Fruit fly (Drosophila melanogaster): ENCODE results near the gene RhoGAP16F.

The RhoGAP16F gene

DNA sequence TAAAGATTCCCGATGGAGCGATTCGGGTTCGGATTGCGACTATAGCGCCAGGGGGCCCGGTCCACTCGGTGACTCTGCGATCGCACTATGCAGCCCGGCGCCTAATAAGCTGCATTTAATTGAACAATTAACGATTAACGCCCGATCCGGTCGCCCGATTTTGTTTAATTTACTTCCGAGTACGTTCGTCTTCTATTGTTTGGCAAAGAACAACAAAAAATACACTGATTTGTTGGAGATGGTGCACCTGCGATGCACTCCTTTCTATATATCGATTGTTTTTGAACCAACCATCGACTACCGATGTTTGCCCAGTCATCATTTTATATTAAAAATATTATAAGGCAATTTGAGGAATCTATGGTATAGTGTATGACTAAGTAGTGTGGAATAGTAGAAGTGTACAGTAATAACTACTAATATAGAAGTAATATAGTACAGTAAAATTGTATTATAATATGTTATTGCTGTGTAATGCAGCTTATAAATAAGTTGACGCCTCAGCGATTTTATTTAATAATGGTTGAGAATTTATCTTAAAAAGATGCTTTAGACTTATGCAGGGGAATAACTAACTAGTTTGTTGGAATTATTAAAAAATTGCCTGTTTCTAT is 8.3 kb downstream of the RhoGAP16F start, which contains the start of gene Mvb12 (continued):
- TF ChIP-seq CG33557 (GFP tag; optimal IDR thresholded peaks at IDR 0.05) (peak; percentile 52), CG2875 (GFP tag; optimal IDR thresholded peaks at IDR 0.05) (no peak), ab (GFP tag; optimal IDR thresholded peaks at IDR 0.05) (no peak), CG31365 (tag; optimal IDR thresholded peaks at IDR 0.05) (no peak), CG2116 (GFP tag; optimal IDR thresholded peaks at IDR 0.05) (peak; percentile 11), wek (GFP tag; optimal IDR thresholded peaks at IDR 0.05) (peak; percentile 30), CG4424 (GFP tag; optimal IDR thresholded peaks at IDR 0.05) (no peak), CG16863 (GFP tag; optimal IDR thresholded peaks at IDR 0.05) (no peak), Meics (GFP tag; optimal IDR thresholded peaks at IDR 0.05) (no peak), CG42726 (GFP tag; IDR thresholded peaks at IDR 0.05; ENCODE audit: partially characterized antibody) (peak; percentile 58; the same call in 1 of the 2 replicates), CG4404 (GFP tag; IDR thresholded peaks at IDR 0.05) (no peak), Hand (GFP tag; optimal IDR thresholded peaks at IDR 0.05) (no peak), eyg (GFP tag; optimal IDR thresholded peaks at IDR 0.05) (no peak), NFAT (GFP tag; IDR thresholded peaks at IDR 0.05) (no peak), H2.0 (GFP tag; IDR thresholded peaks at IDR 0.05) (no peak), CG12769 (tag; optimal IDR thresholded peaks at IDR 0.05) (peak; percentile 85), dmrt11E (tag; optimal IDR thresholded peaks at IDR 0.05) (peak; percentile 20), Dref (GFP tag; IDR thresholded peaks at IDR 0.05) (peak; percentile 65), CG30431 (GFP tag; optimal IDR thresholded peaks at IDR 0.05) (no peak), CG3065 (GFP tag; optimal IDR thresholded peaks at IDR 0.05) (no peak), sens (GFP tag) (peak; percentile 77), CG32532 (GFP tag; IDR thresholded peaks at IDR 0.05) (0 out of 2 replicates have a peak, but pooled peaks have one; percentile 12), Nf-YB (GFP tag; optimal IDR thresholded peaks at IDR 0.05) (no peak), CG15514 (GFP tag; optimal IDR thresholded peaks at IDR 0.05) (peak; percentile 33), kni (GFP tag; optimal IDR thresholded peaks at IDR 0.05) (peak; percentile 24), Rfx (GFP tag; IDR thresholded peaks at IDR 0.05) (0 out of 2 replicates have a peak, but pooled peaks have one; percentile 19), MESR4 (GFP tag; optimal IDR thresholded peaks at IDR 0.05) (peak; percentile 54), CG4360 (GFP tag; IDR thresholded peaks at IDR 0.05) (peak; percentile 54; the same call in 1 of the 2 replicates), Med (GFP tag) (peak; percentile 76), zen2 (GFP tag; IDR thresholded peaks at IDR 0.05; ENCODE audit: partially characterized antibody) (0 out of 3 replicates have a peak, but pooled peaks have one; percentile 29), ERR (GFP tag; optimal IDR thresholded peaks at IDR 0.05) (no peak), CG18011 (GFP tag; optimal IDR thresholded peaks at IDR 0.05) (no peak), HLH4C (GFP tag; IDR thresholded peaks at IDR 0.05; ENCODE audit: partially characterized antibody) (peak; percentile 41; the same call in 2 of the 3 replicates), CG12299 (tag; optimal IDR thresholded peaks at IDR 0.05) (peak; percentile 3), CG9797 (GFP tag; optimal IDR thresholded peaks at IDR 0.05) (no peak), CG18599 (GFP tag; optimal IDR thresholded peaks at IDR 0.05) (no peak), wdn (GFP tag; IDR thresholded peaks at IDR 0.05) (no peak), CG9437 (GFP tag; optimal IDR thresholded peaks at IDR 0.05) (no peak), CG7987 (GFP tag; optimal IDR thresholded peaks at IDR 0.05) (peak; percentile 44), Bgb (GFP tag; IDR thresholded peaks at IDR 0.05; ENCODE audit: partially characterized antibody) (peak; percentile 66)

Data from whole organism, embryonic.